Fruit fly (Drosophila melanogaster) whole organism, embryonic: Measurements from ENCODE around the gene CG12448.

Experiments used
- Antp ChIP-seq: fragments of 200-800 bp; sonication (Bioruptor generic); optimal IDR thresholded peaks from 3 replicates; lab custom pipeline; 2016; ENCODE audit warnings: missing biosample characterization, missing genetic modification characterization
- Bgb ChIP-seq: fragments of 200-800 bp; sonication (Bioruptor generic); IDR thresholded peaks from 2 replicates; pipeline ENCODE4 v1.3.6; 2022; ENCODE audit warnings: missing biosample characterization, missing genetic modification characterization; ENCODE audit not compliant: partially characterized antibody
- C15 ChIP-seq: fragments of 200-800 bp; sonication (Bioruptor generic); IDR thresholded peaks from 3 replicates; pipeline ENCODE4 v1.3.6; 2022; ENCODE audit warnings: missing biosample characterization, missing genetic modification characterization
- CG10147 ChIP-seq: fragments of 200-800 bp; sonication (Bioruptor generic); optimal IDR thresholded peaks from 2 replicates; lab custom pipeline; 2019; ENCODE audit warnings: missing biosample characterization, mild to moderate bottlenecking, missing genetic modification characterization, moderate library complexity
- CG10274 ChIP-seq: fragments of 200-800 bp; sonication (Bioruptor generic); optimal IDR thresholded peaks from 3 replicates; lab custom pipeline; 2017; ENCODE audit warnings: missing biosample characterization, mild to moderate bottlenecking, missing genetic modification characterization
- CG10462 ChIP-seq: fragments of 200-800 bp; sonication (Bioruptor generic); optimal IDR thresholded peaks from 2 replicates; lab custom pipeline; 2016; ENCODE audit warnings: missing biosample characterization, missing genetic modification characterization
- CG12942 ChIP-seq: fragments of 200-800 bp; sonication (Bioruptor generic); optimal IDR thresholded peaks from 3 replicates; lab custom pipeline; 2016; ENCODE audit warnings: missing biosample characterization, missing genetic modification characterization
- CG15601 ChIP-seq: fragments of 200-800 bp; sonication (Bioruptor generic); optimal IDR thresholded peaks from 3 replicates; lab custom pipeline; 2019; ENCODE audit warnings: missing biosample characterization, mild to moderate bottlenecking, missing genetic modification characterization, moderate library complexity
- CG2199 ChIP-seq: fragments of 200-800 bp; sonication (Bioruptor generic); IDR thresholded peaks from 3 replicates; pipeline ENCODE4 v1.3.6; 2022; ENCODE audit warnings: missing biosample characterization, missing genetic modification characterization
- CG2875 ChIP-seq: fragments of 200-800 bp; sonication (Bioruptor generic); optimal IDR thresholded peaks from 2 replicates; lab custom pipeline; 2017; ENCODE audit warnings: missing biosample characterization, mild to moderate bottlenecking, missing genetic modification characterization, missing genetic modification reagents
- CG3281 ChIP-seq: fragments of 200-800 bp; sonication (Bioruptor generic); optimal IDR thresholded peaks from 3 replicates; lab custom pipeline; 2017; ENCODE audit warnings: missing biosample characterization, mild to moderate bottlenecking, missing genetic modification characterization
- CG34376 ChIP-seq: fragments of 200-800 bp; sonication (Bioruptor generic); optimal IDR thresholded peaks from 2 replicates; lab custom pipeline; 2018; ENCODE audit warnings: missing biosample characterization, mild to moderate bottlenecking, missing genetic modification characterization
- CG3726 ChIP-seq: fragments of 200-800 bp; sonication (Bioruptor generic); IDR thresholded peaks from 3 replicates; pipeline ENCODE4, ENCODE4 v1.3.6; 2022; ENCODE audit warnings: missing biosample characterization, missing genetic modification characterization
- CG4360 ChIP-seq: fragments of 200-800 bp; sonication (Bioruptor generic); IDR thresholded peaks from 2 replicates; pipeline ENCODE4 v1.3.6; 2022; ENCODE audit warnings: missing biosample characterization, missing genetic modification characterization
- CG5245 ChIP-seq: fragments of 200-800 bp; sonication (Bioruptor generic); optimal IDR thresholded peaks from 3 replicates; lab custom pipeline; 2016; ENCODE audit warnings: missing biosample characterization, missing genetic modification characterization
- CG6654 ChIP-seq: fragments of 200-800 bp; sonication (Bioruptor generic); optimal IDR thresholded peaks from 2 replicates; lab custom pipeline; 2017; ENCODE audit warnings: missing biosample characterization, mild to moderate bottlenecking, missing genetic modification characterization
- CG7987 ChIP-seq: fragments of 200-800 bp; sonication (Bioruptor generic); optimal IDR thresholded peaks from 2 replicates; lab custom pipeline; 2018; ENCODE audit warnings: missing biosample characterization, mild to moderate bottlenecking, missing genetic modification characterization, moderate library complexity
- CG8281 ChIP-seq: fragments of 200-800 bp; sonication (Bioruptor generic); optimal IDR thresholded peaks from 2 replicates; lab custom pipeline; 2018; ENCODE audit warnings: missing biosample characterization, mild to moderate bottlenecking, missing genetic modification characterization, moderate library complexity
- Dll ChIP-seq: fragments of 200-800 bp; sonication (Bioruptor generic); IDR thresholded peaks from 4 replicates; pipeline ENCODE4 v1.3.6; 2022; ENCODE audit warnings: missing biosample characterization, missing genetic modification characterization; ENCODE audit not compliant: partially characterized antibody
- Dref ChIP-seq: fragments of 200-800 bp; sonication (Bioruptor generic); IDR thresholded peaks from 2 replicates; pipeline ENCODE4 v1.3.6; 2022; ENCODE audit warnings: missing biosample characterization, missing genetic modification characterization
- Gug ChIP-seq: fragments of 200-800 bp; sonication (Bioruptor generic); IDR thresholded peaks from 4 replicates; pipeline ENCODE4 v1.3.6; 2022; ENCODE audit warnings: missing biosample characterization, missing genetic modification characterization
- H15 ChIP-seq: fragments of 200-800 bp; sonication (Bioruptor generic); IDR thresholded peaks from 3 replicates; pipeline ENCODE4 v1.3.6; 2022; ENCODE audit warnings: missing biosample characterization, missing genetic modification characterization
- Hr3 ChIP-seq: fragments of 200-800 bp; sonication (Bioruptor generic); optimal IDR thresholded peaks from 3 replicates; lab custom pipeline; 2016; ENCODE audit warnings: missing biosample characterization, missing genetic modification characterization
- Lim3 ChIP-seq: fragments of 200-800 bp; sonication (Bioruptor generic); IDR thresholded peaks from 2 replicates; pipeline ENCODE4 v1.3.6; 2022; ENCODE audit warnings: missing biosample characterization, missing genetic modification characterization
- Xrp1 ChIP-seq: fragments of 200-800 bp; sonication (Bioruptor generic); IDR thresholded peaks from 2 replicates; pipeline ENCODE4 v1.3.6; 2022; ENCODE audit warnings: missing biosample characterization, missing genetic modification characterization
- ac ChIP-seq: fragments of 200-800 bp; sonication (Bioruptor generic); optimal IDR thresholded peaks from 3 replicates; lab custom pipeline; 2017; ENCODE audit warnings: missing biosample characterization, mild to moderate bottlenecking, missing genetic modification characterization
- ato ChIP-seq: fragments of 200-800 bp; sonication (Bioruptor generic); IDR thresholded peaks from 2 replicates; pipeline ENCODE4 v1.3.6; 2022; ENCODE audit warnings: missing biosample characterization, missing genetic modification characterization; ENCODE audit not compliant: partially characterized antibody
- br ChIP-seq: fragments of >200 bp; optimal IDR thresholded peaks from 2 replicates; lab custom pipeline; 2017
- btn ChIP-seq: fragments of 200-800 bp; sonication (Bioruptor generic); optimal IDR thresholded peaks from 2 replicates; lab custom pipeline; 2016; ENCODE audit warnings: missing biosample characterization, missing genetic modification characterization
- crol ChIP-seq: fragments of 200-800 bp; sonication (Bioruptor generic); IDR thresholded peaks from 2 replicates; pipeline ENCODE4 v1.3.6; 2022; ENCODE audit warnings: missing biosample characterization, missing genetic modification characterization
- dmrt99B ChIP-seq: fragments of 200-800 bp; sonication (Bioruptor generic); optimal IDR thresholded peaks from 2 replicates; lab custom pipeline; 2018; ENCODE audit warnings: missing biosample characterization, mild to moderate bottlenecking, missing genetic modification characterization, moderate library complexity
- fd3F ChIP-seq: fragments of 200-800 bp; sonication (Bioruptor generic); optimal IDR thresholded peaks from 2 replicates; lab custom pipeline; 2018; ENCODE audit warnings: missing biosample characterization, mild to moderate bottlenecking, missing genetic modification characterization, moderate library complexity
- fu2 ChIP-seq: fragments of 200-800 bp; sonication (Bioruptor generic); optimal IDR thresholded peaks from 2 replicates; lab custom pipeline; 2016; ENCODE audit warnings: missing biosample characterization, missing genetic modification characterization
- gcm ChIP-seq: fragments of 200-800 bp; sonication (Bioruptor generic); optimal IDR thresholded peaks from 2 replicates; lab custom pipeline; 2019; ENCODE audit warnings: missing biosample characterization, mild to moderate bottlenecking, missing genetic modification characterization, moderate library complexity
- grau ChIP-seq: fragments of 200-800 bp; optimal IDR thresholded peaks from 3 replicates; lab custom pipeline; 2019; ENCODE audit warnings: missing biosample characterization, mild to moderate bottlenecking, missing genetic modification characterization, moderate library complexity
- gsb-n ChIP-seq: fragments of 200-800 bp; sonication (Bioruptor generic); optimal IDR thresholded peaks from 3 replicates; lab custom pipeline; 2018; ENCODE audit warnings: missing biosample characterization, mild to moderate bottlenecking, missing genetic modification characterization
- hth ChIP-seq: fragments of >200 bp; optimal IDR thresholded peaks from 2 replicates; lab custom pipeline; 2017; ENCODE audit warnings: inconsistent platforms
- lmd ChIP-seq: fragments of 200-800 bp; sonication (Bioruptor generic); IDR thresholded peaks from 2 replicates; pipeline ENCODE4 v1.3.6; 2022; ENCODE audit warnings: missing biosample characterization, missing genetic modification characterization
- otp ChIP-seq: fragments of 200-800 bp; sonication (Bioruptor generic); IDR thresholded peaks from 3 replicates; pipeline ENCODE4, ENCODE4 v1.3.6; 2022; ENCODE audit warnings: missing biosample characterization, missing genetic modification characterization
- pb ChIP-seq: fragments of 200-800 bp; sonication (Bioruptor generic); optimal IDR thresholded peaks from 3 replicates; lab custom pipeline; 2016; ENCODE audit warnings: missing biosample characterization, missing genetic modification characterization
- pros ChIP-seq: fragments of 200-800 bp; sonication (Bioruptor generic); optimal IDR thresholded peaks from 3 replicates; lab custom pipeline; 2019; ENCODE audit warnings: missing biosample characterization, mild to moderate bottlenecking, missing genetic modification characterization, moderate library complexity
- ro ChIP-seq: fragments of 200-800 bp; sonication (Bioruptor generic); IDR thresholded peaks from 2 replicates; pipeline ENCODE4 v1.3.6; 2022; ENCODE audit warnings: missing biosample characterization, missing genetic modification characterization
- schlank ChIP-seq: fragments of 200-800 bp; sonication (Bioruptor generic); optimal IDR thresholded peaks from 2 replicates; lab custom pipeline; 2018; ENCODE audit warnings: missing biosample characterization, mild to moderate bottlenecking, missing genetic modification characterization
- slbo ChIP-seq: fragments of 200-800 bp; sonication (Bioruptor generic); IDR thresholded peaks from 2 replicates; pipeline ENCODE4 v1.3.6; 2022; ENCODE audit warnings: missing biosample characterization, missing genetic modification characterization
- so ChIP-seq: fragments of 200-800 bp; sonication (Bioruptor generic); IDR thresholded peaks from 3 replicates; pipeline ENCODE4 v1.3.6; 2022; ENCODE audit warnings: missing biosample characterization, missing genetic modification characterization
- tna ChIP-seq: fragments of 200-800 bp; sonication (Bioruptor generic); IDR thresholded peaks from 2 replicates; pipeline ENCODE4 v1.3.6; 2022; ENCODE audit warnings: missing biosample characterization, missing genetic modification characterization; ENCODE audit not compliant: partially characterized antibody
- trem ChIP-seq: fragments of 200-800 bp; optimal IDR thresholded peaks from 3 replicates; lab custom pipeline; 2019; ENCODE audit warnings: missing biosample characterization, mild to moderate bottlenecking, missing genetic modification characterization, moderate library complexity
- wek ChIP-seq: fragments of 200-800 bp; sonication (Bioruptor generic); optimal IDR thresholded peaks from 3 replicates; lab custom pipeline; 2018; ENCODE audit warnings: missing biosample characterization, mild to moderate bottlenecking, missing genetic modification characterization, moderate library complexity
- z ChIP-seq: fragments of 200-800 bp; sonication (Bioruptor generic); IDR thresholded peaks from 3 replicates; pipeline ENCODE4 v1.3.6; 2022; ENCODE audit warnings: missing biosample characterization, missing genetic modification characterization

CG12448 gene

DNA sequence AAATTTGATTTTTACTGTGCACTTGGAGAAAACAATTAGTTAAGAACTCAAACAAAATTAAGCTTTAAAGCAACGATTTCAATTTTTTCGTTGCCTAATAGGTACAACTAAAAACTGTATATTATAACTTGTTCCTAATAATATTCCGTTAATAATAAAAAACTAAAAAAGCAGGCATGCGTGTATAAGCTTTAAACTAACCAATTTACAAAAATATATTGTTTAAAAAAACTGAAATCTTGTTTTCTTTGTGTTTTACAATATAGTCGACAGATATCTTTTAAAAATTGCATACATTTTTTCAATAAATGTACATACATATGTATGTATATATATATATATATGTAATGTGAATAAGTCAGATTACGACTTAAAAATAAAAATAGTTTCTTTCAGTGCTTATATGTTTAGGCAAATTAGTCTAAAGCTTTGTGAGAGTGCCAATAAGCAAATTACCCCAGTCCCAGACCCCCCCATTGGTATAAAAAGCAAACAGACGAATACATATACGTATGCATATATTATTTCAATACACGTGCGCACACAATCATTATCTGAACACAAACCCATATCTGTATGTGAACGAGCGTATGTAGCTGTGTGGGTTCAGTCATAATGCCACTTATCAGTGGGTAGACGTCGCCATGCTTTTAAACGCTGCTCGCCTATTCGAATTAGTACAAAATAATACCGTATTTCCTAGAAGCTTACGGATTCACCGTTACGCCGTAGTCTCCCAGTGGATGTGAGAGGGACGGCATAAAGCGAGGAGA is 28.2 kb upstream of the CG12448 start (continued):
- TF ChIP-seq Antp, result no peak
- TF ChIP-seq CG3726 (GFP tag; lab: Robert Waterston, UW), result 0 out of 3 replicates have a peak, but pooled peaks have one; percentile 39
- peak; percentile 61 for TF ChIP-seq lmd (GFP tag; lab: Robert Waterston, UW)
- no peak for TF ChIP-seq C15 (GFP tag; lab: Robert Waterston, UW)
- no peak for TF ChIP-seq btn (GFP tag; lab: Kevin White, UChicago)
- TF ChIP-seq CG2875 (GFP tag; lab: Kevin White, UChicago), result peak; percentile 70
- no peak for TF ChIP-seq ac
- TF ChIP-seq CG6654, result peak; percentile 68
- no peak for TF ChIP-seq fu2 (GFP tag; lab: Kevin White, UChicago)
- TF ChIP-seq CG10274 (GFP tag; lab: Kevin White, UChicago), result no peak
- TF ChIP-seq otp, result peak; percentile 43; the same call in 1 of the 3 replicates
- peak; percentile 80 for TF ChIP-seq CG15601 (tag; lab: Kevin White, UChicago)
- peak; percentile 42 for TF ChIP-seq CG10462 (GFP tag; lab: Kevin White, UChicago)
- no peak for TF ChIP-seq br (lab: Kevin White, UChicago)
- TF ChIP-seq crol (GFP tag; lab: Robert Waterston, UW), result peak; percentile 66
- TF ChIP-seq z (GFP tag; lab: Robert Waterston, UW), result peak; percentile 74
- peak; percentile 82 for TF ChIP-seq CG7987 (GFP tag; lab: Kevin White, UChicago)
- TF ChIP-seq Dref (GFP tag; lab: Robert Waterston, UW), result no peak
- TF ChIP-seq slbo (GFP tag; lab: Robert Waterston, UW), result peak; percentile 63
- TF ChIP-seq Dll (GFP tag; lab: Robert Waterston, UW), result no peak
- peak; percentile 62 for TF ChIP-seq wek
- TF ChIP-seq grau (tag; lab: Kevin White, UChicago), result peak; percentile 84
- TF ChIP-seq gcm, result peak; percentile 47
- TF ChIP-seq dmrt99B, result peak; percentile 86
- peak; percentile 68 for TF ChIP-seq trem (tag; lab: Kevin White, UChicago)
- TF ChIP-seq so (GFP tag; lab: Robert Waterston, UW), result no peak; the same call in 2 of the 3 replicates
- no peak for TF ChIP-seq CG4360 (GFP tag; lab: Robert Waterston, UW)
- peak; percentile 52; the same call in 1 of the 4 replicates for TF ChIP-seq Gug
- peak; percentile 1 for TF ChIP-seq CG5245 (GFP tag; lab: Kevin White, UChicago)
- TF ChIP-seq pb (GFP tag; lab: Kevin White, UChicago), result no peak
- peak; percentile 31 for TF ChIP-seq pros (GFP tag; lab: Kevin White, UChicago)
- TF ChIP-seq ato (GFP tag; lab: Robert Waterston, UW), result no peak
- peak; percentile 94 for TF ChIP-seq CG34376
- peak; percentile 43; the same call in 1 of the 2 replicates for TF ChIP-seq Xrp1
- peak; percentile 72 for TF ChIP-seq CG3281 (GFP tag; lab: Kevin White, UChicago)
- TF ChIP-seq hth (lab: Kevin White, UChicago), result no peak
- TF ChIP-seq CG10147 (GFP tag; lab: Kevin White, UChicago), result peak; percentile 66
- TF ChIP-seq CG2199 (GFP tag; lab: Robert Waterston, UW), result peak; percentile 97
- TF ChIP-seq fd3F (GFP tag; lab: Kevin White, UChicago), result peak; percentile 63
- peak; percentile 41; the same call in 1 of the 2 replicates for TF ChIP-seq ro (GFP tag; lab: Robert Waterston, UW)
- TF ChIP-seq H15 (GFP tag; lab: Robert Waterston, UW), result peak; percentile 38; the same call in 1 of the 3 replicates
- TF ChIP-seq schlank (tag; lab: Kevin White, UChicago), result peak; percentile 17
- peak; percentile 38; the same call in 1 of the 2 replicates for TF ChIP-seq tna
- peak; percentile 34 for TF ChIP-seq CG12942
- TF ChIP-seq CG8281 (tag; lab: Kevin White, UChicago), result peak; percentile 50
- 0 out of 2 replicates have a peak, but pooled peaks have one; percentile 15 for TF ChIP-seq Lim3 (GFP tag; lab: Robert Waterston, UW)
- peak; percentile 77 for TF ChIP-seq Hr3 (GFP tag; lab: Kevin White, UChicago)
- TF ChIP-seq gsb-n (tag; lab: Kevin White, UChicago), result peak; percentile 61
- TF ChIP-seq Bgb, result peak; percentile 38; the same call in 1 of the 2 replicates
